Worm (Caenorhabditis elegans) whole organism, L4 larva: ENCODE measurements around the gene sre-42.

ENCODE experiments used
- aly-2 ChIP-seq: sonication (generic microtip); optimal IDR thresholded peaks from 2 replicates; lab custom pipeline; 2018; ENCODE audit warnings: missing biosample characterization, missing genetic modification characterization
- dmd-6 ChIP-seq: fragments of 200-800 bp; sonication (Bioruptor generic); IDR thresholded peaks from 2 replicates; pipeline ENCODE4 v1.3.6; 2022; ENCODE audit warnings: missing genetic modification reagents, missing genetic modification characterization, missing compliant biosample characterization
- madf-9 ChIP-seq: fragments of 200-800 bp; sonication (Bioruptor generic); conservative IDR thresholded peaks from 2 replicates; pipeline ENCODE4 v1.3.6; 2022; ENCODE audit warnings: missing genetic modification reagents, missing genetic modification characterization, missing compliant biosample characterization

DNA sequence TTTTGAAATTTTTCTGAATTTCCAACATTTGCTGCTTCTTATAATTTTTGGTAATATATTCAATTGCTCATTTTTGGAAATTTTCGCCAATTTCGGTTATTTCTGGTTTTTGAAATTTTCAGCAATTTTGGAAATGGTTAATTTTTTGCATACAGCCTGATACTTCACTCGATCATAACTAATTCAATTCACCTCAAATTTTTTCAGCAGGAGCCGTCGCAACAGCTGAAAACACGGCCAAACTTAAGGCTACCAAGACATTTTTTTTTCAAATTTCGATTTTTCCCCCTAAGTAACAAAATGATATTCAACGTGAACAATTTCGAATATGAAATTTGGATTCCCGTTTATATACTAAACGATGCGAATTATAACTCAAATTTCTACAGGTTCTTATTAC is 51.3 kb downstream of the sre-42 start, which contains the start of gene sre-52:
- TF ChIP-seq dmd-6 (GFP tag; lab: Robert Waterston, UW) (no peak), madf-9 (GFP tag; lab: Robert Waterston, UW) (no peak), aly-2 (tag; lab: Kevin White, UChicago) (no peak)
